Fruit fly (Drosophila melanogaster) ovary, adult (tissue): ENCODE results near the gene bor.

ENCODE experiments used
- CG17801 ChIP-seq: fragments of 200-800 bp; optimal IDR thresholded peaks from 2 replicates; lab custom pipeline; 2019; ENCODE audit warnings: missing biosample characterization, mild to moderate bottlenecking, missing genetic modification characterization, moderate library complexity; ENCODE audit not compliant: partially characterized antibody

The bor gene

dm6 chr3R:16263522-16264305 is at the start of gene bor, which contains the start of gene asun:
Gene bor, minus strand, starts transcription at chr3R:16264115.
Gene asun, plus strand, starts transcription at chr3R:16264271.
- TF ChIP-seq CG17801 (GFP tag; lab: Kevin White, UChicago), result peak; percentile 67

- TF ChIP-seq CG17801 (GFP tag; lab: Kevin White, UChicago), result no peak
These were observed 46.2 kb upstream of the bor start for dm6 chr3R:16310081-16310493.

- TF ChIP-seq CG17801 (GFP tag; lab: Kevin White, UChicago), result no peak
These were observed 45.6 kb upstream of the bor start for dm6 chr3R:16309302-16310080.

- no peak for TF ChIP-seq CG17801 (GFP tag; lab: Kevin White, UChicago)
These were observed 44.1 kb upstream of the bor start for dm6 chr3R:16308057-16308456.

dm6 chr3R:16305185-16305989 is 41.5 kb upstream of the bor start, which contains the start of gene Zip89B:
Gene Zip89B, plus strand, starts transcription at chr3R:16305758.
- peak; percentile 36 for TF ChIP-seq CG17801 (GFP tag; lab: Kevin White, UChicago)

- no peak for TF ChIP-seq CG17801 (GFP tag; lab: Kevin White, UChicago)
These were observed 31.7 kb upstream of the bor start for dm6 chr3R:16295513-16296123.

- no peak for TF ChIP-seq CG17801 (GFP tag; lab: Kevin White, UChicago)
These were observed 26.4 kb upstream of the bor start for dm6 chr3R:16290242-16290824.

dm6 chr3R:16288714-16289291 is 24.9 kb upstream of the bor start:
- TF ChIP-seq CG17801 (GFP tag; lab: Kevin White, UChicago), result no peak

- no peak for TF ChIP-seq CG17801 (GFP tag; lab: Kevin White, UChicago)
These were observed 23.9 kb upstream of the bor start for dm6 chr3R:16287850-16288249.

dm6 chr3R:16287171-16287570 is 23.3 kb upstream of the bor start:
- TF ChIP-seq CG17801 (GFP tag; lab: Kevin White, UChicago), result no peak

dm6 chr3R:16285612-16286188 is 21.8 kb upstream of the bor start:
- TF ChIP-seq CG17801 (GFP tag; lab: Kevin White, UChicago), result no peak

dm6 chr3R:16284901-16285300 is 21.0 kb upstream of the bor start:
- TF ChIP-seq CG17801 (GFP tag; lab: Kevin White, UChicago), result no peak

- no peak for TF ChIP-seq CG17801 (GFP tag; lab: Kevin White, UChicago)
These were observed 20.6 kb upstream of the bor start for dm6 chr3R:16284481-16284880.
